Fruit fly (Drosophila melanogaster): ENCODE measurements around the gene CG31522.

DNA sequence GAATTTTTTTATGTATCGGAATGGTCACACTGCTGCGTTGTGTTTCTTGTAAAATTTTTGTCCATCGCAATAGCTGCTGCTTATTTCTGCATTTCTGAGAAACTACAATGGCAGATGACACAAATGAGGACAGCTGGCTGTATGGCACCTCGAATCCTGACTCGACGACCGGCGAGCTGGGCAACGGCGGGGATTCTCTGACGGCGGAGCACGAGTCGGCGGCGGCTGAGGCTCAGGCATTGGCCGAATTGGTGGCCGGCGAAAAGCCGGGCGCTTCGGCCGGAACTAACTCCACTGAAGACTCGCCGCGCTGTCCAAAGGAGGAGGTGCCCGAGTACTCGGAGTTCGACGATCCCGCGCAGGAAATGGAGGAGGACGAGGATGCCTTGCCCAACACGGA, 22.3 kb upstream of the CG31522 start, which contains the start of gene Fip1:
- no peak for TF ChIP-seq CG8478 (optimal IDR thresholded peaks at IDR 0.05)
- no peak for TF ChIP-seq usp (GFP tag; optimal IDR thresholded peaks at IDR 0.05)
- no peak for TF ChIP-seq EcR (GFP tag; optimal IDR thresholded peaks at IDR 0.05)
